Fruit fly (Drosophila melanogaster) whole organism, embryonic: Measurements from ENCODE around the gene Ccz1.
A peak's percentile ranks its signal among the peaks of the same experiment; 100 is the strongest.

Experiments
- Atf-2 ChIP-seq: fragments of 200-800 bp; sonication (Bioruptor generic); optimal IDR thresholded peaks from 2 replicates; lab custom pipeline; 2016; ENCODE audit warnings: missing biosample characterization, missing genetic modification characterization
- Atf3 ChIP-seq: fragments of 200-800 bp; sonication (Bioruptor generic); optimal IDR thresholded peaks from 3 replicates; lab custom pipeline; 2016; ENCODE audit warnings: missing biosample characterization, missing genetic modification characterization
- CG1024 ChIP-seq: fragments of 200-800 bp; sonication (Bioruptor generic); IDR thresholded peaks from 2 replicates; pipeline ENCODE4 v1.3.6; 2022; ENCODE audit warnings: missing biosample characterization, missing genetic modification characterization
- CG10979 ChIP-seq: fragments of 200-800 bp; sonication (Bioruptor generic); optimal IDR thresholded peaks from 2 replicates; lab custom pipeline; 2018; ENCODE audit warnings: missing biosample characterization, mild to moderate bottlenecking, missing genetic modification characterization, moderate library complexity
- CG11504 ChIP-seq: fragments of 200-800 bp; sonication (Bioruptor generic); optimal IDR thresholded peaks from 3 replicates; lab custom pipeline; 2019; ENCODE audit warnings: missing biosample characterization, mild to moderate bottlenecking, missing genetic modification characterization, moderate library complexity
- CG13775 ChIP-seq: fragments of 200-800 bp; sonication (Bioruptor generic); optimal IDR thresholded peaks from 3 replicates; lab custom pipeline; 2017; ENCODE audit warnings: missing biosample characterization, mild to moderate bottlenecking, missing genetic modification characterization
- CG1529 ChIP-seq: fragments of 200-800 bp; sonication (Bioruptor generic); optimal IDR thresholded peaks from 3 replicates; lab custom pipeline; 2018; ENCODE audit warnings: missing biosample characterization, missing genetic modification characterization
- CG17186 ChIP-seq: fragments of 200-800 bp; sonication (Bioruptor generic); optimal IDR thresholded peaks from 3 replicates; lab custom pipeline; 2017; ENCODE audit warnings: missing biosample characterization, missing genetic modification reagents, missing genetic modification characterization
- CG17361 ChIP-seq: fragments of 200-800 bp; sonication (Bioruptor generic); IDR thresholded peaks from 3 replicates; pipeline ENCODE4 v1.3.6; 2022; ENCODE audit warnings: missing biosample characterization, missing genetic modification characterization
- CG2116 ChIP-seq: fragments of 200-800 bp; sonication (Bioruptor generic); optimal IDR thresholded peaks from 3 replicates; lab custom pipeline; 2018; ENCODE audit warnings: missing biosample characterization, mild to moderate bottlenecking, missing genetic modification characterization
- CG2678 ChIP-seq: fragments of 200-800 bp; sonication (Bioruptor generic); optimal IDR thresholded peaks from 3 replicates; lab custom pipeline; 2019; ENCODE audit warnings: missing biosample characterization, mild to moderate bottlenecking, missing genetic modification characterization, moderate library complexity
- CG33557 ChIP-seq: fragments of 200-800 bp; sonication (Bioruptor generic); optimal IDR thresholded peaks from 2 replicates; lab custom pipeline; 2019; ENCODE audit warnings: missing biosample characterization, mild to moderate bottlenecking, missing genetic modification characterization, moderate library complexity
- CG3726 ChIP-seq: fragments of 200-800 bp; sonication (Bioruptor generic); IDR thresholded peaks from 3 replicates; pipeline ENCODE4, ENCODE4 v1.3.6; 2022; ENCODE audit warnings: missing biosample characterization, missing genetic modification characterization
- CG4404 ChIP-seq: fragments of 200-800 bp; sonication (Bioruptor generic); IDR thresholded peaks from 2 replicates; pipeline ENCODE4 v1.3.6; 2022; ENCODE audit warnings: missing biosample characterization, missing genetic modification characterization
- CG4424 ChIP-seq: fragments of 200-800 bp; sonication (Bioruptor generic); optimal IDR thresholded peaks from 3 replicates; lab custom pipeline; 2016; ENCODE audit warnings: missing biosample characterization, missing genetic modification characterization
- CG7786 ChIP-seq: fragments of 200-800 bp; sonication (Bioruptor generic); optimal IDR thresholded peaks from 2 replicates; lab custom pipeline; 2016; ENCODE audit warnings: missing biosample characterization, missing genetic modification characterization
- CG8281 ChIP-seq: fragments of 200-800 bp; sonication (Bioruptor generic); optimal IDR thresholded peaks from 2 replicates; lab custom pipeline; 2018; ENCODE audit warnings: missing biosample characterization, mild to moderate bottlenecking, missing genetic modification characterization, moderate library complexity
- CG8290 ChIP-seq, 3 experiments: fragments of 200-800 bp; sonication (Bioruptor generic); optimal IDR thresholded peaks; 2 replicates each; lab custom pipeline; 2016 to 2019; ENCODE audit warnings: missing biosample characterization in 3 of 3, missing genetic modification characterization in 3 of 3, mild to moderate bottlenecking in 2 of 3, moderate library complexity in 1 of 3
- CG8388 ChIP-seq: fragments of 200-800 bp; sonication (Bioruptor generic); optimal IDR thresholded peaks from 2 replicates; lab custom pipeline; 2019; ENCODE audit warnings: missing biosample characterization, mild to moderate bottlenecking, missing genetic modification characterization, moderate library complexity
- CG8765 ChIP-seq: fragments of 200-800 bp; sonication (Bioruptor generic); IDR thresholded peaks from 2 replicates; pipeline ENCODE4 v1.3.6; 2022; ENCODE audit warnings: missing biosample characterization, missing genetic modification characterization
- Elba2 ChIP-seq: fragments of 200-800 bp; sonication (Bioruptor generic); optimal IDR thresholded peaks from 3 replicates; lab custom pipeline; 2016; ENCODE audit warnings: missing biosample characterization, missing genetic modification characterization
- Gug ChIP-seq: fragments of 200-800 bp; sonication (Bioruptor generic); IDR thresholded peaks from 4 replicates; pipeline ENCODE4 v1.3.6; 2022; ENCODE audit warnings: missing biosample characterization, missing genetic modification characterization
- HLHmδ ChIP-seq: fragments of 200-800 bp; sonication (Bioruptor generic); optimal IDR thresholded peaks from 2 replicates; lab custom pipeline; 2018; ENCODE audit warnings: missing biosample characterization, mild to moderate bottlenecking, missing genetic modification characterization, moderate library complexity
- Hsf ChIP-seq: fragments of 200-800 bp; sonication (Bioruptor generic); optimal IDR thresholded peaks from 3 replicates; lab custom pipeline; 2016; ENCODE audit warnings: missing biosample characterization, missing genetic modification characterization
- Mes4 ChIP-seq: fragments of 200-800 bp; sonication (Bioruptor generic); optimal IDR thresholded peaks from 2 replicates; lab custom pipeline; 2016; ENCODE audit warnings: missing biosample characterization, missing genetic modification characterization
- Scr ChIP-seq: fragments of 200-800 bp; sonication (Bioruptor generic); IDR thresholded peaks from 2 replicates; pipeline ENCODE4 v1.3.6; 2022; ENCODE audit warnings: missing biosample characterization, missing genetic modification characterization; ENCODE audit not compliant: partially characterized antibody
- Sox102F ChIP-seq: fragments of 200-800 bp; sonication (Bioruptor generic); optimal IDR thresholded peaks from 2 replicates; lab custom pipeline; 2018; ENCODE audit warnings: missing biosample characterization, mild to moderate bottlenecking, missing genetic modification characterization, moderate library complexity
- ase ChIP-seq: fragments of 200-800 bp; sonication (Bioruptor generic); IDR thresholded peaks from 3 replicates; pipeline ENCODE4 v1.3.6; 2022; ENCODE audit warnings: missing biosample characterization, missing genetic modification characterization
- bab2 ChIP-seq: fragments of 200-800 bp; sonication (Bioruptor generic); optimal IDR thresholded peaks from 2 replicates; lab custom pipeline; 2016; ENCODE audit warnings: missing biosample characterization, missing genetic modification characterization
- caup ChIP-seq: fragments of 200-800 bp; sonication (Bioruptor generic); optimal IDR thresholded peaks from 3 replicates; lab custom pipeline; 2017; ENCODE audit warnings: missing biosample characterization, mild to moderate bottlenecking, missing genetic modification characterization, moderate library complexity; ENCODE audit not compliant: severe bottlenecking
- chif ChIP-seq, 2 experiments: fragments of 200-800 bp; sonication (Bioruptor generic); optimal IDR thresholded peaks; 3 replicates each; lab custom pipeline; 2016; ENCODE audit warnings: missing biosample characterization in 2 of 2, missing genetic modification characterization in 2 of 2
- chn ChIP-seq: fragments of 200-800 bp; sonication (Bioruptor generic); optimal IDR thresholded peaks from 2 replicates; lab custom pipeline; 2016; ENCODE audit warnings: missing biosample characterization, missing genetic modification characterization
- ci ChIP-seq: fragments of 200-800 bp; sonication (Bioruptor generic); IDR thresholded peaks from 3 replicates; pipeline ENCODE4 v1.3.6; 2022; ENCODE audit warnings: missing biosample characterization, missing genetic modification characterization
- crol ChIP-seq: fragments of 200-800 bp; sonication (Bioruptor generic); IDR thresholded peaks from 2 replicates; pipeline ENCODE4 v1.3.6; 2022; ENCODE audit warnings: missing biosample characterization, missing genetic modification characterization
- dmrt99B ChIP-seq: fragments of 200-800 bp; sonication (Bioruptor generic); optimal IDR thresholded peaks from 2 replicates; lab custom pipeline; 2018; ENCODE audit warnings: missing biosample characterization, mild to moderate bottlenecking, missing genetic modification characterization, moderate library complexity
- emc ChIP-seq: fragments of 200-800 bp; sonication (Bioruptor generic); optimal IDR thresholded peaks from 2 replicates; lab custom pipeline; 2016; ENCODE audit warnings: missing biosample characterization, missing genetic modification characterization
- eve ChIP-seq, 2 experiments: fragments of >200 bp; optimal IDR thresholded peaks; 2 replicates each; lab custom pipeline; 2017; ENCODE audit warnings: missing biosample characterization in 2 of 2, missing genetic modification characterization in 2 of 2
- fd96Cb ChIP-seq: fragments of 200-800 bp; sonication (Bioruptor generic); optimal IDR thresholded peaks from 2 replicates; lab custom pipeline; 2018; ENCODE audit warnings: missing biosample characterization, mild to moderate bottlenecking, missing genetic modification characterization, moderate library complexity
- hb ChIP-seq: fragments of 200-800 bp; sonication (Bioruptor generic); IDR thresholded peaks from 3 replicates; pipeline ENCODE4 v1.3.6; 2022; ENCODE audit warnings: missing biosample characterization, missing genetic modification characterization; ENCODE audit not compliant: partially characterized antibody
- nmo ChIP-seq: fragments of 200-800 bp; sonication (Bioruptor generic); optimal IDR thresholded peaks from 2 replicates; lab custom pipeline; 2018; ENCODE audit warnings: missing biosample characterization, mild to moderate bottlenecking, missing genetic modification characterization, moderate library complexity
- phol ChIP-seq: fragments of 200-800 bp; sonication (Bioruptor generic); optimal IDR thresholded peaks from 3 replicates; lab custom pipeline; 2018; ENCODE audit warnings: missing biosample characterization, mild to moderate bottlenecking, missing genetic modification characterization, moderate library complexity
- pum ChIP-seq: fragments of 200-800 bp; sonication (Bioruptor generic); optimal IDR thresholded peaks from 2 replicates; lab custom pipeline; 2016; ENCODE audit warnings: missing biosample characterization, missing genetic modification characterization
- repo ChIP-seq: fragments of 200-800 bp; sonication (Bioruptor generic); optimal IDR thresholded peaks from 2 replicates; lab custom pipeline; 2016; ENCODE audit warnings: missing biosample characterization, missing genetic modification characterization
- row ChIP-seq: fragments of 200-800 bp; sonication (Bioruptor generic); IDR thresholded peaks from 3 replicates; pipeline ENCODE4 v1.3.6; 2022; ENCODE audit warnings: missing biosample characterization, missing genetic modification characterization
- schlank ChIP-seq: fragments of 200-800 bp; sonication (Bioruptor generic); optimal IDR thresholded peaks from 2 replicates; lab custom pipeline; 2018; ENCODE audit warnings: missing biosample characterization, mild to moderate bottlenecking, missing genetic modification characterization
- sima ChIP-seq: fragments of 200-800 bp; sonication (Bioruptor generic); optimal IDR thresholded peaks from 2 replicates; lab custom pipeline; 2016; ENCODE audit warnings: missing biosample characterization, missing genetic modification characterization
- tap ChIP-seq: fragments of 200-800 bp; optimal IDR thresholded peaks from 3 replicates; lab custom pipeline; 2019; ENCODE audit warnings: missing biosample characterization, mild to moderate bottlenecking, missing genetic modification characterization, moderate library complexity
- tgo ChIP-seq: fragments of 200-800 bp; sonication (Bioruptor generic); IDR thresholded peaks from 3 replicates; pipeline ENCODE4 v1.3.6; 2022; ENCODE audit warnings: missing biosample characterization, missing genetic modification characterization
- zfh1 ChIP-seq: fragments of 200-800 bp; sonication (Bioruptor generic); IDR thresholded peaks from 3 replicates; pipeline ENCODE4 v1.3.6; 2022; ENCODE audit warnings: missing biosample characterization, missing genetic modification characterization
- zfh2 ChIP-seq: fragments of 200-800 bp; sonication (Bioruptor generic); optimal IDR thresholded peaks from 2 replicates; lab custom pipeline; 2016; ENCODE audit warnings: missing biosample characterization, missing genetic modification characterization

Ccz1 gene

DNA sequence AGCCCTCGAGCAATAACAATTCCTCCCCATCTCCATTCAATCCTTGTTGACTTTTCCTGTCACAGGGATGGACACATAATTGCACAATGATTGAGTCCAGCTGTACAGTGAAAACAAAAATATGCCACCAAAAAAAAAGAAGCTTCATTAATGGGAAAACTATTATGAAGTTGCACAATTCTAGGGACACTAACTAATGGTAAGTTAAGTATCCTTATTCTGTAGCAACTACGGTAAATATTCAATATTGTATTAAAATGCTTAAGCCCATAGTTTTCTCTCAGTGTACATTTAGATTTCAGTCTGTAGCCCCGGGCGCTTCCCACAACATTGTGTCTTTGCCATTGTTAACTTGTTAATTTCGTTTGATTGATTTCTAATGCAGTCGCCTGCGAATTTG lies 24.0 kb downstream of the Ccz1 start (continued):
- TF ChIP-seq ci (GFP tag; lab: Robert Waterston, UW) (0 out of 3 replicates have a peak, but pooled peaks have one; percentile 51), Atf-2 (peak; percentile 43), CG2116 (GFP tag; lab: Kevin White, UChicago) (peak; percentile 5), HLHmδ (GFP tag; lab: Kevin White, UChicago) (no peak), CG8281 (tag; lab: Kevin White, UChicago) (no peak), CG4424 (GFP tag; lab: Kevin White, UChicago) (peak; percentile 29), row (GFP tag; lab: Robert Waterston, UW) (peak; percentile 54; the same call in 2 of the 3 replicates), ase (GFP tag; lab: Robert Waterston, UW) (0 out of 3 replicates have a peak, but pooled peaks have one; percentile 23), bab2 (GFP tag; lab: Kevin White, UChicago) (peak; percentile 27), chif (GFP tag; optimal IDR thresholded peaks at IDR 0.05; lab: Kevin White, UChicago) (peak; percentile 15 to 76), eve (GFP tag; optimal IDR thresholded peaks at IDR 0.05; lab: Kevin White, UChicago) (peak in 1 of 2 experiments; percentile 47), pum (peak; percentile 54), Scr (GFP tag; lab: Robert Waterston, UW) (no peak), Mes4 (GFP tag; lab: Kevin White, UChicago) (peak; percentile 53), zfh1 (GFP tag; lab: Robert Waterston, UW) (peak; percentile 8; the same call in 1 of the 3 replicates), fd96Cb (tag; lab: Kevin White, UChicago) (peak; percentile 32), CG2678 (tag; lab: Kevin White, UChicago) (peak; percentile 25), CG17361 (GFP tag; lab: Robert Waterston, UW) (peak; percentile 65; the same call in 2 of the 3 replicates), CG3726 (GFP tag; lab: Robert Waterston, UW) (no peak), Sox102F (GFP tag; lab: Kevin White, UChicago) (peak; percentile 53), CG1024 (GFP tag; lab: Robert Waterston, UW) (0 out of 2 replicates have a peak, but pooled peaks have one; percentile 28), CG4404 (GFP tag; lab: Robert Waterston, UW) (peak; percentile 56), zfh2 (GFP tag; lab: Kevin White, UChicago) (no peak), tgo (GFP tag; lab: Robert Waterston, UW) (no peak; the same call in 2 of the 3 replicates), phol (tag; lab: Kevin White, UChicago) (peak; percentile 45), CG33557 (peak; percentile 53), emc (no peak), dmrt99B (tag; lab: Kevin White, UChicago) (peak; percentile 45), hb (GFP tag; lab: Robert Waterston, UW) (no peak), CG8765 (GFP tag; lab: Robert Waterston, UW) (peak; percentile 69; the same call in 1 of the 2 replicates), CG17186 (GFP tag; lab: Kevin White, UChicago) (no peak), CG7786 (GFP tag; lab: Kevin White, UChicago) (peak; percentile 17), Atf3 (peak; percentile 6), chn (GFP tag; lab: Kevin White, UChicago) (peak; percentile 40), Elba2 (GFP tag; lab: Kevin White, UChicago) (peak; percentile 4), CG8388 (peak; percentile 63), schlank (tag; lab: Kevin White, UChicago) (no peak), caup (no peak), CG10979 (tag; lab: Kevin White, UChicago) (peak; percentile 66), CG13775 (GFP tag; lab: Kevin White, UChicago) (peak; percentile 28), Hsf (peak; percentile 25), CG1529 (peak; percentile 19), CG8290 (GFP tag; optimal IDR thresholded peaks at IDR 0.05; lab: Kevin White, UChicago) (no peak), CG8290 (tag; optimal IDR thresholded peaks at IDR 0.05; lab: Kevin White, UChicago) (no peak), nmo (GFP tag; lab: Kevin White, UChicago) (peak; percentile 50), sima (peak; percentile 32), tap (tag; lab: Kevin White, UChicago) (no peak), Gug (GFP tag; lab: Robert Waterston, UW) (peak; percentile 22; the same call in 1 of the 4 replicates), crol (GFP tag; lab: Robert Waterston, UW) (no peak), CG11504 (peak; percentile 38), repo (GFP tag; lab: Kevin White, UChicago) (no peak)
